Fruit fly (Drosophila melanogaster) whole organism: Measurements from ENCODE around the gene TwdlF.
"Not testable (repeated sequence)": the region's sequence is repeated elsewhere in the genome, so short reads cannot be mapped to it uniquely, and the experiment has no call there.

Source experiments
- CG8478 ChIP-seq: fragments of >200 bp; optimal IDR thresholded peaks from 2 replicates; lab custom pipeline; 2018; ENCODE audit warnings: inconsistent platforms
- Dll ChIP-seq: fragments of >200 bp; optimal IDR thresholded peaks from 2 replicates; lab custom pipeline; 2017
- EcR ChIP-seq, 2 experiments: fragments of >200 bp; optimal IDR thresholded peaks; 2 replicates each; lab custom pipeline; 2017; ENCODE audit warnings: missing biosample characterization in 2 of 2, missing genetic modification characterization in 2 of 2, missing genetic modification reagents in 2 of 2
- pan ChIP-seq: fragments of >200 bp; optimal IDR thresholded peaks from 2 replicates; lab custom pipeline; 2017
- psq ChIP-seq: fragments of >200 bp; optimal IDR thresholded peaks from 2 replicates; lab custom pipeline; 2017
- usp ChIP-seq: fragments of >200 bp; optimal IDR thresholded peaks from 2 replicates; lab custom pipeline; 2017; ENCODE audit warnings: missing biosample characterization, missing genetic modification characterization, mixed read lengths

TwdlF gene

DNA sequence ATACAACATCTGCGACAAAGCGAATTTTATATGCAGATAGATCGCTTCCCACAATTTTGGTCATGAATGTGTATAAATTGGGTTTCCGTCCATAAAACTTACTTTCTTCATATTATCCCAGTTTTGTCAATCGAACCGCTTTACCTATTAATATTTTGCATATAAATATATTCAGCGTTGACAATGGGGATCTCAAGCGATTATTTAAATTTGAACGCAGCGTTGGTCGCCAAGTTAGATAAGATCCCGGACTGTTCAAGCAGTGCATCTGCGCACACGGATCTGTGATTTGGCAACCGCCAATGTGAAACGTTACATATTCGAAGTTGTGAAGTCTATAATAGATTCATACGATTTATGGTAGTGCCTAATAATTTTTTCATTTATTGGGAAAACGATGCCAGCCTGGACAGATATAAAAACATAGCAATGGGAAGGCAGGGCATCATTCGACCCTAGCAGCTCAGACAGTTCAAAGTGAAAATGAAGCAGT, at the start of gene TwdlF:
Gene TwdlF (plus strand): TSS at position 443 of the 493 bp plus-strand sequence.
- TF ChIP-seq EcR (GFP tag; optimal IDR thresholded peaks at IDR 0.05; lab: Kevin White, UChicago) (no peak), pan (lab: Kevin White, UChicago) (no peak), usp (GFP tag; lab: Kevin White, UChicago) (no peak)

DNA sequence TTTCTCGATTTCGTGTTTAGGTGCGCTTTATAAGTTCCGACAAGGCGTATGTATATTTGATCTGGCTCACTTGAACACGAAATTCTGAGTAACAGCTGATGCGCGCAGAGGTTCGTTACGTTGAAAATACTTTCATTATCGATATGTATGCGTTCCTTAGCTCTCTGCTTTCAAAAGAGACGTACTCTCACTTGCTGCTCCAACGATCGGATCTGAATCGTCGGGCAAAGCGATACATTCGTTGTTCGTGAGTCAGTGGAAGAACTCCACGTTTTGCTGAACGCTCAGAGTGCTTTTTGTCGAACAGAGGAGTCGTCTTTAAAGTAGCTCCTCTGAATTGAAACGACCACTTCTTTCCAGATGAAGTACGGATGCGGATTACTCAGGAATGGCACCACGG, 49.8 kb upstream of the TwdlF start, which contains the start of gene beta-Man:
Gene beta-Man (plus strand): TSS at position 152 of the 400 bp plus-strand sequence.
- TF ChIP-seq psq (lab: Kevin White, UChicago) (no peak), EcR (GFP tag; optimal IDR thresholded peaks at IDR 0.05; lab: Kevin White, UChicago) (no peak), pan (lab: Kevin White, UChicago) (no peak), usp (GFP tag; lab: Kevin White, UChicago) (no peak), CG8478 (lab: Kevin White, UChicago) (no peak), Dll (no peak)

DNA sequence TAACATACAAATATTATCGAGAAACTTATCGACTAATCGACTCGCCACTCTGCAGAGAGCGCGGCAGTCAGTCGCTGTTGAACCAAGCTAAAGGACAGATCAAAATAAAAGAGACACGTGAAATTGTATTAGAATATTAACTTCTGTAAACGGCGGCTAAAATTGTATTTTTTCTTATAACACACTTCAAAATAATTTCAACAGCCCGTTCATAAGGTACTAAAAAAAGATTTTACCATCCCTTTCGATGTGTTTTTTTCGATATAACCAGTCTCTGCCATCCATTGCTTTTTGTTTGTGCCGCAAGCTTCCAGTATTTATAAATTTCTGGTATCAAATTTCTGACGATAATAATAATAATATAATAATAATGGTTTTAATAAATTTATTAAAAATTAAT, 35.3 kb upstream of the TwdlF start, which contains the start of gene aux:
Gene aux (plus strand): TSS at position 301 of the 400 bp plus-strand sequence.
- not testable (repeated sequence) for TF ChIP-seq usp (GFP tag; lab: Kevin White, UChicago); Dll; CG8478 (lab: Kevin White, UChicago)

DNA sequence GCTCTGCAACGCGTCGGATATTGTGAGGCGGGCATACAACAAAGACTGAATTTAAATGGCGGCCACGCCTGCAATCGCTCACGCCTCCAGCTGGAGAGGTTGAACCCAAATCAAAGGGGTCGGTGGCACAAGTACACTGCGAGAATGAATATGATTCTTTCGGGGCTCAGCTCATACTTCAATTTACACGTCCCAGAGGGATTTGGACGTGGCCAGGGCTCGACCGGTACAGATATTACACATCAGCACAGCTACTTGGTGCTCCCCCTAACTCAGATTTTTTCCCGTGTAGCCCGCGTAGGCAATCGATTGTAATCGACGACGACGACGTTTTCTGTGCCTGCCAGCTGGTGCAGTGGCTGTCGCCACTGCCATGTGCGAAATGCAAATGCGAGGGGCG, 32.8 kb upstream of the TwdlF start:
- TF ChIP-seq EcR (GFP tag; optimal IDR thresholded peaks at IDR 0.05; lab: Kevin White, UChicago) (peak in 1 of 2 experiments; percentile 70), psq (lab: Kevin White, UChicago) (no peak)

DNA sequence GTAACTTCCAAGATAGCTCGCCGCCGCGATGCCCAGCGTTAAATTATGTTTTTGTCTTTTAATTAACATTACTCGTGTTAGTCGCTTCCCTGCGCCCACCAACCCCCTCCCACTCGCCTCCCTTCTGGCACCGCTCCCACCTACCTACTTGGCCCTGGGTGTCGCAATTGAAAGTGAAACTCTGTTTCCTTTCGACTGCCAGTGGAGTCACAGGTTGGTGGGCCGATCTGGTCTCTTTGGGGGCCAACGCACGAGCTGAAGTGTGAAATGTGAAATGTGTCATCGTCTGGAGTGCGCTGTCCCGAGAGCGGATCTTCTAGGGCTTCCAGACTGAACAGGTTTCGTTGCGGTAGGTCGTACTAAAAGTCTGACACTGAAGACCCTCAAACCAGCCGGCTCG, 32.2 kb upstream of the TwdlF start:
- no peak for TF ChIP-seq CG8478 (lab: Kevin White, UChicago)
- peak; percentile 14 for TF ChIP-seq Dll

- TF ChIP-seq Dll (peak; percentile 18), CG8478 (lab: Kevin White, UChicago) (no peak)
Measured at dm6 chr3R:4215264-4215993, 31.4 kb upstream of the TwdlF start, which contains the start of gene CG14636. Gene CG14636 (minus strand): TSS chr3R:4215314.

DNA sequence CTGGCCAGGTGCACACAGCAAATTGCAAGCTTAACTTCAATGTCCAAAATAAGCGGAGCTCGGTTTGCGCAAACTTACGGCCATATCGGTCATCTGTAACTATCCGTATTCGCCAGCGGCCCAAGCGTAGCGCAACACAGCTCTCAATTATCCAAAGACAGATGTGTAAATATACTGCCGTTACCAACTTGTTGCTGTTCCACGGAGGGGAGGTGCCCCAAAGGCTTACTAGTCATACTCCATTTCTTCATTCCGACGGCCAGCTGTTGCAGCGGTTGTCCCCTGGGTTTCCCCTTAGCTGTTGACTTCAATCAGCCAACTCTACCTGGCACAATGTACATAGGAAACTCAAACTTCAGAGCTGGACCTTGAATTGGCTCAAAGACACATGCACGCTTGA, 26.8 kb upstream of the TwdlF start, which contains the start of gene CG31516:
Gene CG31516 (minus strand): TSS at position 101 of the 400 bp plus-strand sequence.
- TF ChIP-seq pan (lab: Kevin White, UChicago): no peak
- TF ChIP-seq CG8478 (lab: Kevin White, UChicago): no peak
- TF ChIP-seq EcR (GFP tag; optimal IDR thresholded peaks at IDR 0.05; lab: Kevin White, UChicago): no peak
- TF ChIP-seq Dll: no peak
- no peak for TF ChIP-seq psq (lab: Kevin White, UChicago)
- no peak for TF ChIP-seq usp (GFP tag; lab: Kevin White, UChicago)

- no peak for TF ChIP-seq pan (lab: Kevin White, UChicago)
- TF ChIP-seq Dll: no peak
- no peak for TF ChIP-seq psq (lab: Kevin White, UChicago)
- TF ChIP-seq CG8478 (lab: Kevin White, UChicago): no peak
- TF ChIP-seq usp (GFP tag; lab: Kevin White, UChicago): no peak
- no peak for TF ChIP-seq EcR (GFP tag; optimal IDR thresholded peaks at IDR 0.05; lab: Kevin White, UChicago)
Measured at dm6 chr3R:4220780-4221179, 26.0 kb upstream of the TwdlF start.

dm6 chr3R:4228426-4228825, 18.4 kb upstream of the TwdlF start:
- TF ChIP-seq psq (lab: Kevin White, UChicago) (no peak), Dll (no peak), CG8478 (lab: Kevin White, UChicago) (no peak), pan (lab: Kevin White, UChicago) (no peak), usp (GFP tag; lab: Kevin White, UChicago) (no peak), EcR (GFP tag; optimal IDR thresholded peaks at IDR 0.05; lab: Kevin White, UChicago) (no peak)

DNA sequence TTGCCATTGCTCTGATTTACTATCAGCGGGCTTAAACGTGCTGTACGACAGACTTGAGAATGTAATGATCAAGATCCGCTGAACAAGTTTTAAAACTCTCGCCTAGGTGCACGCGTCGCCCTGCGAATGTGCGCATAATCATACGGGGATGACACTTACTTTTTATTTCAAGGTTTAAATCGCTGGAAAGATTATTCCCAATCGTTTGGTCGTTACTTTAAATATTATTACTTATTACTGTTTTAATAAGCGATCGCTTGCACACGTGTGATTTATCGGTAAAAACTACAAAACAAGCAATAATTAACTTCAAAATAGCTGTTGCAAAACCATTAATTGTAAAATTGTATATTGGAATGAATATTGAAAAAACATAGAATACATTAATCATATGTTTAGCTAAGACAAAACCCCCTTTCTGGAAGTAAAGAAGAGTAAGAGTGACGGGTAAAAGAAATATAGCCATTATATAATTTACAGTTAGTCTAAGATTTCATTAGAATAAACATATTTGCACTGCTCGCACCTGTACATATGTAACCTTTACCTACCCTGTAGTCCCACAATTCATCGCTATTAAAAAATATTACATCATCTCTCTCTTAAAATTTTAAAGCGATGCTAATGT, 17.6 kb upstream of the TwdlF start, which contains the start of gene DhpD:
Gene DhpD (minus strand): TSS at position 102 of the 628 bp plus-strand sequence.
- TF ChIP-seq CG8478 (lab: Kevin White, UChicago) (no peak), usp (GFP tag; lab: Kevin White, UChicago) (no peak), Dll (no peak), psq (lab: Kevin White, UChicago) (no peak), pan (lab: Kevin White, UChicago) (no peak), EcR (GFP tag; optimal IDR thresholded peaks at IDR 0.05; lab: Kevin White, UChicago) (no peak)

- TF ChIP-seq CG8478 (lab: Kevin White, UChicago) (no peak), Dll (no peak), psq (lab: Kevin White, UChicago) (no peak), pan (lab: Kevin White, UChicago) (no peak), EcR (GFP tag; optimal IDR thresholded peaks at IDR 0.05; lab: Kevin White, UChicago) (no peak), usp (GFP tag; lab: Kevin White, UChicago) (no peak)
Measured at dm6 chr3R:4232139-4233017, 14.4 kb upstream of the TwdlF start, which contains the start of gene CG14641. Gene CG14641 (minus strand): TSS chr3R:4232342.
